Worm (Caenorhabditis elegans) whole organism, L1 larva: ENCODE results near the gene E02H1.6.

ENCODE experiments used
- C34B4.2 ChIP-seq: sonication (generic microtip); optimal IDR thresholded peaks from 2 replicates; lab custom pipeline; 2017; ENCODE audit warnings: mild to moderate bottlenecking, missing genetic modification characterization, missing compliant biosample characterization
- Y116A8C.19 ChIP-seq: sonication (generic microtip); optimal IDR thresholded peaks from 2 replicates; lab custom pipeline; 2016; ENCODE audit warnings: missing compliant biosample characterization, missing genetic modification characterization, borderline replicate concordance
- aha-1 ChIP-seq: fragments of 150-350 bp; optimal IDR thresholded peaks from 2 replicates; lab custom pipeline; 2014; ENCODE audit warnings: missing biosample characterization, missing genetic modification characterization
- alr-1 ChIP-seq: fragments of 200-800 bp; sonication (Bioruptor generic); optimal IDR thresholded peaks from 2 replicates; lab custom pipeline; 2018; ENCODE audit warnings: borderline replicate concordance, mild to moderate bottlenecking, missing genetic modification characterization, missing compliant biosample characterization
- ama-1 ChIP-seq: fragments of 150-350 bp; optimal IDR thresholded peaks from 2 replicates; lab custom pipeline; 2014
- ceh-8 ChIP-seq: fragments of 200-800 bp; sonication (Bioruptor generic); optimal IDR thresholded peaks from 2 replicates; lab custom pipeline; 2018; ENCODE audit warnings: mild to moderate bottlenecking, missing genetic modification characterization, moderate library complexity, missing compliant biosample characterization
- ceh-82 ChIP-seq, 3 experiments: fragments of 150-350 bp in 1 of 3; sonication (generic microtip) in 2 of 3; optimal IDR thresholded peaks; 2 replicates each; lab custom pipeline; 2014 to 2017; ENCODE audit warnings: missing biosample characterization in 3 of 3, missing genetic modification characterization in 3 of 3
- efl-1 ChIP-seq, 4 experiments: fragments of 150-350 bp; optimal IDR thresholded peaks in 3 of 4; peaks in 1 of 4; 1 replicate in 1 of 4; 2 replicates in 3 of 4; lab custom pipeline; 2014; ENCODE audit warnings: missing biosample characterization in 2 of 4, missing genetic modification characterization in 2 of 4, missing genetic modification reagents in 2 of 4
- egl-13 ChIP-seq: sonication (generic microtip); optimal IDR thresholded peaks from 2 replicates; lab custom pipeline; 2016; ENCODE audit warnings: missing genotype, missing genetic modification reagents, missing genetic modification characterization, missing compliant biosample characterization
- elt-2 ChIP-seq: sonication (generic microtip); optimal IDR thresholded peaks from 2 replicates; lab custom pipeline; 2016; ENCODE audit warnings: missing genetic modification characterization, mild to moderate bottlenecking, inconsistent platforms, missing compliant biosample characterization, missing genetic modification reagents
- ets-5 ChIP-seq: fragments of 200-800 bp; sonication (Bioruptor generic); IDR thresholded peaks from 2 replicates; pipeline ENCODE4 v1.3.6; 2022; ENCODE audit warnings: missing genetic modification characterization, missing compliant biosample characterization
- fkh-10 ChIP-seq: sonication (generic microtip); optimal IDR thresholded peaks from 2 replicates; lab custom pipeline; 2017; ENCODE audit warnings: missing biosample characterization, missing genetic modification reagents, missing genetic modification characterization
- fkh-4 ChIP-seq: sonication (generic microtip); optimal IDR thresholded peaks from 2 replicates; lab custom pipeline; 2016; ENCODE audit warnings: missing compliant biosample characterization, missing genetic modification characterization, borderline replicate concordance
- fkh-8 ChIP-seq: sonication (generic microtip); optimal IDR thresholded peaks from 2 replicates; lab custom pipeline; 2016; ENCODE audit warnings: mild to moderate bottlenecking, missing genetic modification characterization, missing compliant biosample characterization
- fos-1 ChIP-seq: fragments of 150-350 bp; optimal IDR thresholded peaks from 2 replicates; lab custom pipeline; 2014; ENCODE audit warnings: missing biosample characterization, missing genetic modification characterization
- grh-1 ChIP-seq: fragments of 200-800 bp; sonication (Bioruptor generic); IDR thresholded peaks from 2 replicates; pipeline ENCODE4 v1.3.6; 2022; ENCODE audit warnings: missing genetic modification reagents, missing genetic modification characterization, missing compliant biosample characterization
- hlh-17 ChIP-seq: fragments of 200-800 bp; sonication (Bioruptor generic); optimal IDR thresholded peaks from 2 replicates; lab custom pipeline; 2018; ENCODE audit warnings: missing genetic modification characterization, mild to moderate bottlenecking, missing compliant biosample characterization, moderate library complexity, borderline replicate concordance
- hlh-4 ChIP-seq: sonication (generic microtip); optimal IDR thresholded peaks from 2 replicates; lab custom pipeline; 2016; ENCODE audit warnings: mild to moderate bottlenecking, missing genetic modification characterization, missing compliant biosample characterization
- hpl-2 ChIP-seq: fragments of 150-350 bp; optimal IDR thresholded peaks from 2 replicates; lab custom pipeline; 2014; ENCODE audit warnings: missing biosample characterization, missing genetic modification reagents, missing genetic modification characterization
- irx-1 ChIP-seq: sonication (generic microtip); optimal IDR thresholded peaks from 2 replicates; lab custom pipeline; 2016; ENCODE audit warnings: missing genetic modification characterization, missing compliant biosample characterization
- isw-1 ChIP-seq: fragments of 200-800 bp; sonication (Bioruptor generic); IDR thresholded peaks from 2 replicates; pipeline ENCODE4 v1.3.6; 2022; ENCODE audit warnings: missing genetic modification characterization, missing compliant biosample characterization
- jun-1 ChIP-seq: fragments of 150-350 bp; optimal IDR thresholded peaks from 2 replicates; lab custom pipeline; 2014; ENCODE audit warnings: missing biosample characterization, missing genetic modification reagents, missing genetic modification characterization
- lin-13 ChIP-seq: fragments of 150-350 bp; optimal IDR thresholded peaks from 2 replicates; lab custom pipeline; 2014; ENCODE audit warnings: missing biosample characterization, missing genetic modification reagents, missing genetic modification characterization
- lin-14 ChIP-seq: fragments of 200-800 bp; sonication (Bioruptor generic); optimal IDR thresholded peaks from 2 replicates; lab custom pipeline; 2018; ENCODE audit warnings: mild to moderate bottlenecking, missing genetic modification characterization, moderate library complexity, missing compliant biosample characterization
- lin-15B ChIP-seq: fragments of 150-350 bp; sonication (generic microtip); optimal IDR thresholded peaks from 3 replicates; lab custom pipeline; 2014; ENCODE audit warnings: missing biosample characterization, missing genetic modification characterization
- lin-35 ChIP-seq, 2 experiments: fragments of 150-350 bp; optimal IDR thresholded peaks; 2 replicates each; lab custom pipeline; 2014; ENCODE audit warnings: missing biosample characterization in 2 of 2, missing genetic modification characterization in 2 of 2, missing genetic modification reagents in 2 of 2
- lsy-2 ChIP-seq, 2 experiments: fragments of 150-350 bp; optimal IDR thresholded peaks; 2 replicates each; lab custom pipeline; 2014; ENCODE audit warnings: missing biosample characterization in 2 of 2, missing genetic modification characterization in 2 of 2
- mab-9 ChIP-seq: fragments of 200-800 bp; sonication (Bioruptor generic); IDR thresholded peaks from 2 replicates; pipeline ENCODE4 v1.3.6; 2022; ENCODE audit warnings: missing genetic modification reagents, missing genetic modification characterization, missing compliant biosample characterization
- mdl-1 ChIP-seq, 2 experiments: fragments of 150-350 bp; optimal IDR thresholded peaks; 2 replicates each; lab custom pipeline; 2014 to 2017; ENCODE audit warnings: missing biosample characterization in 2 of 2, missing genetic modification characterization in 2 of 2, inconsistent platforms in 1 of 2
- mef-2 ChIP-seq: fragments of 150-350 bp; optimal IDR thresholded peaks from 2 replicates; lab custom pipeline; 2014; ENCODE audit warnings: missing biosample characterization, missing genetic modification characterization
- nhr-11 ChIP-seq: fragments of 150-350 bp; optimal IDR thresholded peaks from 2 replicates; lab custom pipeline; 2014; ENCODE audit warnings: missing biosample characterization, missing genetic modification characterization
- nhr-20 ChIP-seq: sonication (generic microtip); optimal IDR thresholded peaks from 2 replicates; lab custom pipeline; 2016; ENCODE audit warnings: mild to moderate bottlenecking, missing genetic modification characterization, missing compliant biosample characterization
- nhr-237 ChIP-seq: fragments of 150-350 bp; optimal IDR thresholded peaks from 2 replicates; lab custom pipeline; 2014; ENCODE audit warnings: missing biosample characterization, missing genetic modification characterization
- nhr-28 ChIP-seq: fragments of 150-350 bp; optimal IDR thresholded peaks from 2 replicates; lab custom pipeline; 2014; ENCODE audit warnings: missing biosample characterization, missing genetic modification characterization
- nhr-47 ChIP-seq: sonication (generic microtip); optimal IDR thresholded peaks from 2 replicates; lab custom pipeline; 2016; ENCODE audit warnings: mild to moderate bottlenecking, missing genetic modification characterization, moderate library complexity, missing compliant biosample characterization
- nhr-76 ChIP-seq: sonication (generic microtip); optimal IDR thresholded peaks from 2 replicates; lab custom pipeline; 2017; ENCODE audit warnings: missing biosample characterization, missing genetic modification characterization
- nhr-77 ChIP-seq: fragments of 150-350 bp; optimal IDR thresholded peaks from 2 replicates; lab custom pipeline; 2014; ENCODE audit warnings: missing biosample characterization, missing genetic modification characterization
- nhr-85 ChIP-seq: sonication (generic microtip); peaks from one replicate; lab custom pipeline; 2016; ENCODE audit warnings: missing genetic modification characterization, inconsistent platforms, missing compliant biosample characterization
- nhr-90 ChIP-seq: sonication (generic microtip); optimal IDR thresholded peaks from 2 replicates; lab custom pipeline; 2016; ENCODE audit warnings: mild to moderate bottlenecking, missing genetic modification characterization, missing compliant biosample characterization; ENCODE audit not compliant: poor library complexity
- pax-3 ChIP-seq: fragments of 200-800 bp; sonication (Bioruptor generic); optimal IDR thresholded peaks from 2 replicates; lab custom pipeline; 2018; ENCODE audit warnings: mild to moderate bottlenecking, missing genetic modification characterization, moderate library complexity, missing compliant biosample characterization
- pqm-1 ChIP-seq: sonication (generic microtip); optimal IDR thresholded peaks from 3 replicates; lab custom pipeline; 2017; ENCODE audit warnings: missing biosample characterization, missing genetic modification characterization
- rnt-1 ChIP-seq: sonication (generic microtip); optimal IDR thresholded peaks from 2 replicates; lab custom pipeline; 2016; ENCODE audit warnings: mild to moderate bottlenecking, missing genetic modification characterization, moderate library complexity, missing compliant biosample characterization
- snpc-4 ChIP-seq: fragments of 150-350 bp; optimal IDR thresholded peaks from 2 replicates; lab custom pipeline; 2014; ENCODE audit warnings: missing biosample characterization, missing genetic modification characterization
- snu-23 ChIP-seq: sonication (generic microtip); optimal IDR thresholded peaks from 2 replicates; lab custom pipeline; 2016; ENCODE audit warnings: missing genetic modification characterization, missing compliant biosample characterization
- swsn-7 ChIP-seq: sonication (generic microtip); optimal IDR thresholded peaks from 2 replicates; lab custom pipeline; 2016; ENCODE audit warnings: missing genetic modification characterization, missing compliant biosample characterization
- tbx-2 ChIP-seq: sonication (generic microtip); optimal IDR thresholded peaks from 2 replicates; lab custom pipeline; 2016; ENCODE audit warnings: missing genetic modification characterization, missing compliant biosample characterization
- unc-62 ChIP-seq: fragments of 150-350 bp; optimal IDR thresholded peaks from 2 replicates; lab custom pipeline; 2014; ENCODE audit warnings: missing biosample characterization, missing genetic modification reagents, missing genetic modification characterization
- unc-98 ChIP-seq: fragments of 200-800 bp; sonication (Bioruptor generic); IDR thresholded peaks from 2 replicates; pipeline ENCODE4 v1.3.6; 2022; ENCODE audit warnings: missing genetic modification characterization, missing compliant biosample characterization
- vab-15 ChIP-seq: sonication (generic microtip); optimal IDR thresholded peaks from 2 replicates; lab custom pipeline; 2017; ENCODE audit warnings: missing genotype, mild to moderate bottlenecking, missing genetic modification characterization, missing compliant biosample characterization
- xbp-1 ChIP-seq: sonication (generic microtip); optimal IDR thresholded peaks from 2 replicates; lab custom pipeline; 2016; ENCODE audit warnings: missing genetic modification characterization, missing compliant biosample characterization
- ztf-11 ChIP-seq, 2 experiments: sonication (generic microtip); optimal IDR thresholded peaks; 2 replicates each; lab custom pipeline; 2016 to 2017; ENCODE audit warnings: missing genetic modification characterization in 2 of 2, missing biosample characterization in 1 of 2, missing compliant biosample characterization in 1 of 2

Gene E02H1.6

DNA sequence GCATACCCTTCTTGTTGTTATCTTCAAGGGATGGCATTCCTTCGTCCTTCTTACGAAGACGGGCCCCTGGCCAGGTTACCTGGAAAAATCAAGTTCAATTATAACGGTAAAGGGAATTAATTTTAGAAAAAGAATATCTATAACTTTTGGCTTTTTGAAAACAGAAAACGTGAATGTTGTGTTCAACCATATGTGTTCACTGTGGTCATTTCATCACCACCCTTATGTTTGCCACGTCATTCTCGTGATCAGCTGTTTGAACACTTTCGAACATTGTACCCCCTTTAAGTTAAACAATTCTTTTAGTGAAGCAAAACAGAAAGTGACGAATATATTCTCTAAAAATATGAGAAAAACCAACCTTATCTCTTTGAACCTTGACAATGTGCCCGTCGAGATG lies 22.3 kb downstream of the E02H1.6 start:
- TF ChIP-seq efl-1 (optimal IDR thresholded peaks at IDR 0.05; lab: Kevin White, UChicago) (no peak), efl-1 (GFP tag; optimal IDR thresholded peaks at IDR 0.05 in 1 of 2; lab: Kevin White, UChicago) (peak in 1 of 2 experiments; percentile 39), nhr-85 (tag; lab: Kevin White, UChicago) (peak; percentile 26), fkh-10 (GFP tag; lab: Kevin White, UChicago) (no peak)

- TF ChIP-seq ztf-11 (tag; optimal IDR thresholded peaks at IDR 0.05; lab: Kevin White, UChicago) (no peak), ets-5 (GFP tag; lab: Robert Waterston, UW) (no peak), lin-15B (no peak), nhr-76 (no peak), nhr-11 (tag; lab: Kevin White, UChicago) (no peak), pax-3 (tag; lab: Kevin White, UChicago) (no peak), Y116A8C.19 (tag; lab: Kevin White, UChicago) (no peak), ama-1 (peak; percentile 81), alr-1 (tag; lab: Kevin White, UChicago) (no peak), unc-62 (no peak), jun-1 (peak; percentile 59), mab-9 (GFP tag; lab: Robert Waterston, UW) (no peak), isw-1 (GFP tag; lab: Robert Waterston, UW) (no peak), aha-1 (tag; lab: Kevin White, UChicago) (no peak), snu-23 (GFP tag; lab: Kevin White, UChicago) (peak; percentile 79), hlh-4 (tag; lab: Kevin White, UChicago) (no peak), elt-2 (peak; percentile 62), irx-1 (tag; lab: Kevin White, UChicago) (no peak), tbx-2 (tag; lab: Kevin White, UChicago) (peak; percentile 0), fkh-8 (tag; lab: Kevin White, UChicago) (no peak), C34B4.2 (tag; lab: Kevin White, UChicago) (no peak), lin-35 (GFP tag; optimal IDR thresholded peaks at IDR 0.05; lab: Kevin White, UChicago) (peak; percentile 4 to 64), snpc-4 (no peak), mef-2 (tag; lab: Kevin White, UChicago) (no peak), nhr-237 (tag; lab: Kevin White, UChicago) (no peak), nhr-20 (peak; percentile 72), nhr-90 (tag; lab: Kevin White, UChicago) (peak; percentile 72), nhr-47 (tag; lab: Kevin White, UChicago) (peak; percentile 17), swsn-7 (tag; lab: Kevin White, UChicago) (peak; percentile 36), hpl-2 (GFP tag; lab: Kevin White, UChicago) (no peak), lsy-2 (tag; optimal IDR thresholded peaks at IDR 0.05; lab: Kevin White, UChicago) (peak; percentile 26 to 55), pqm-1 (no peak), xbp-1 (tag; lab: Kevin White, UChicago) (peak; percentile 25), ceh-82 (tag; optimal IDR thresholded peaks at IDR 0.05; lab: Kevin White, UChicago) (peak in 2 of 3 experiments; percentile 18 to 35), hlh-17 (no peak), nhr-77 (tag; lab: Kevin White, UChicago) (no peak), ceh-8 (no peak), mdl-1 (tag; optimal IDR thresholded peaks at IDR 0.05; lab: Kevin White, UChicago) (peak in 1 of 2 experiments; percentile 70), nhr-85 (tag; lab: Kevin White, UChicago) (peak; percentile 87), lin-14 (GFP tag; lab: Kevin White, UChicago) (peak; percentile 87), nhr-28 (tag; lab: Kevin White, UChicago) (no peak), rnt-1 (tag; lab: Kevin White, UChicago) (peak; percentile 71), egl-13 (no peak), fos-1 (tag; lab: Kevin White, UChicago) (no peak), lin-13 (GFP tag; lab: Kevin White, UChicago) (no peak), grh-1 (GFP tag; lab: Robert Waterston, UW) (no peak), vab-15 (tag; lab: Kevin White, UChicago) (no peak), fkh-4 (tag; lab: Kevin White, UChicago) (no peak), unc-98 (GFP tag; lab: Robert Waterston, UW) (no peak)
These were observed 22.9 kb downstream of the E02H1.6 start for ce11 chrII:9619402-9619862.
